Worm (Caenorhabditis elegans) whole organism, mixed stage, embryonic: ENCODE results near the gene irld-50.

Experiments
- M03D4.4 ChIP-seq: sonication (generic microtip); optimal IDR thresholded peaks from 2 replicates; lab custom pipeline; 2017; ENCODE audit warnings: mild to moderate bottlenecking, missing genetic modification characterization, missing compliant biosample characterization
- bed-3 ChIP-seq: fragments of 200-800 bp; sonication (Bioruptor generic); optimal IDR thresholded peaks from 3 replicates; lab custom pipeline; 2018; ENCODE audit warnings: mild to moderate bottlenecking, missing genetic modification characterization, moderate library complexity, missing compliant biosample characterization
- lsy-2 ChIP-seq: fragments of 150-350 bp; optimal IDR thresholded peaks from 2 replicates; lab custom pipeline; 2014; ENCODE audit warnings: missing biosample characterization, missing genetic modification characterization
- mab-5 ChIP-seq: fragments of 150-350 bp; optimal IDR thresholded peaks from 2 replicates; lab custom pipeline; 2014; ENCODE audit warnings: missing biosample characterization, missing genetic modification characterization
- mep-1 ChIP-seq: fragments of 150-350 bp; optimal IDR thresholded peaks from 2 replicates; lab custom pipeline; 2017; ENCODE audit warnings: missing biosample characterization, missing genetic modification reagents, missing genetic modification characterization, inconsistent platforms
- nhr-12 ChIP-seq: fragments of 150-350 bp; optimal IDR thresholded peaks from 2 replicates; lab custom pipeline; 2014; ENCODE audit warnings: missing biosample characterization, missing genetic modification characterization
- nhr-28 ChIP-seq: fragments of 150-350 bp; optimal IDR thresholded peaks from 2 replicates; lab custom pipeline; 2014; ENCODE audit warnings: missing biosample characterization, missing genetic modification characterization
- sem-2 ChIP-seq: fragments of 200-800 bp; sonication (Bioruptor generic); optimal IDR thresholded peaks from 2 replicates; lab custom pipeline; 2018; ENCODE audit warnings: mild to moderate bottlenecking, missing genetic modification characterization, missing compliant biosample characterization
- snpc-4 ChIP-seq: fragments of 150-350 bp; optimal IDR thresholded peaks from 2 replicates; lab custom pipeline; 2014; ENCODE audit warnings: missing biosample characterization, missing genetic modification characterization
- sptf-1 ChIP-seq: sonication (generic microtip); optimal IDR thresholded peaks from 2 replicates; lab custom pipeline; 2017; ENCODE audit warnings: mild to moderate bottlenecking, missing genetic modification characterization, moderate library complexity, missing compliant biosample characterization
- tbx-8 ChIP-seq: fragments of 200-800 bp; sonication (Bioruptor generic); optimal IDR thresholded peaks from 2 replicates; lab custom pipeline; 2018; ENCODE audit warnings: mild to moderate bottlenecking, missing genetic modification characterization, moderate library complexity, missing compliant biosample characterization
- ztf-11 ChIP-seq: fragments of 150-350 bp; optimal IDR thresholded peaks from 2 replicates; lab custom pipeline; 2014; ENCODE audit warnings: missing biosample characterization, missing genetic modification characterization

- TF ChIP-seq nhr-12 (tag; lab: Kevin White, UChicago) (no peak), ztf-11 (no peak), snpc-4 (tag; lab: Kevin White, UChicago) (no peak), mab-5 (no peak), mep-1 (tag; lab: Kevin White, UChicago) (no peak), sem-2 (GFP tag; lab: Kevin White, UChicago) (no peak), tbx-8 (GFP tag; lab: Kevin White, UChicago) (no peak), bed-3 (GFP tag; lab: Kevin White, UChicago) (no peak), lsy-2 (tag; lab: Kevin White, UChicago) (no peak), M03D4.4 (tag; lab: Kevin White, UChicago) (no peak), nhr-28 (no peak), sptf-1 (tag; lab: Kevin White, UChicago) (no peak)
These were observed 22.5 kb upstream of the irld-50 start for ce11 chrII:2966350-2966749.
